Worm (Caenorhabditis elegans) whole organism, young adult: ENCODE measurements around the gene col-97.

Experiments
- B0261.1 ChIP-seq: sonication (generic microtip); optimal IDR thresholded peaks from 2 replicates; lab custom pipeline; 2016; ENCODE audit warnings: mild to moderate bottlenecking, missing genetic modification characterization, moderate library complexity, missing compliant biosample characterization
- ama-1 ChIP-seq, 3 experiments: fragments of 150-350 bp in 1 of 3; sonication (generic microtip) in 2 of 3; optimal IDR thresholded peaks; 2 replicates each; lab custom pipeline; 2014 to 2018; ENCODE audit warnings: missing biosample characterization in 2 of 3, missing genetic modification characterization in 2 of 3, missing genetic modification reagents in 2 of 3
- snpc-4 ChIP-seq, 5 experiments: fragments of 150-350 bp in 1 of 5; sonication (generic microtip) in 4 of 5; optimal IDR thresholded peaks; 2 replicates each; lab custom pipeline; 2014 to 2018; ENCODE audit warnings: missing genetic modification characterization in 5 of 5, missing biosample characterization in 3 of 5, antibody characterized with exemption in 2 of 5, mild to moderate bottlenecking in 2 of 5, missing compliant biosample characterization in 2 of 5, missing genotype in 2 of 5, moderate library complexity in 2 of 5, missing genetic modification reagents in 1 of 5
- unc-62 ChIP-seq: fragments of 150-350 bp; optimal IDR thresholded peaks from 2 replicates; lab custom pipeline; 2014; ENCODE audit warnings: missing biosample characterization, missing genetic modification reagents, missing genetic modification characterization

DNA sequence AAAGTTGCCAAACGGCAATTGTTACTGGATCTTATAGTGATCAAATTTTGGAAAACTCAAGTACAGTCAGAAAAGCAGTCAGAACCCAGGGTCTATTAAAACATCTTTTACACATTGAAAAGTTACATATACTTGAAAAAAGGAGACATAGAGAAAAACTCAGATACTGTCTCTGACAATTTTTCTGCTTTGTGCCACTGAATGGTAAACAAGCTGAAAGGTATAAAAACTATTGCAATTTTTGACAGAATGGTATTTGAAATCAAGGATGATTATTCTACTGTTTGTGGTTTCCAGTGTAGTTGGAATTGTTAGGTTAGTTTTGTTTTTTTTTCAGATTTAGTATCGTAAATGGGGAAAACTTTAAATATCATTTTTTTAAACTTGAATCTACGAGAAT is 27.2 kb upstream of the col-97 start, which contains the start of gene cyp-13A11:
- TF ChIP-seq snpc-4 (GFP tag; optimal IDR thresholded peaks at IDR 0.05; lab: Kevin White, UChicago) (no peak), snpc-4 (tag; optimal IDR thresholded peaks at IDR 0.05; lab: Kevin White, UChicago) (no peak), B0261.1 (no peak), unc-62 (GFP tag; lab: Kevin White, UChicago) (no peak), ama-1 (optimal IDR thresholded peaks at IDR 0.05; lab: Kevin White, UChicago) (no peak), ama-1 (GFP tag; optimal IDR thresholded peaks at IDR 0.05; lab: Kevin White, UChicago) (no peak)
